Worm (Caenorhabditis elegans) whole organism, L1 larva: ENCODE measurements around the gene K09E2.3.
A peak's percentile ranks its signal among the peaks of the same experiment; 100 is the strongest.

Experiments used
- C04F5.9 ChIP-seq: sonication (generic microtip); optimal IDR thresholded peaks from 2 replicates; lab custom pipeline; 2016; ENCODE audit warnings: missing genetic modification characterization, missing compliant biosample characterization
- C16A3.4 ChIP-seq: fragments of 150-350 bp; optimal IDR thresholded peaks from 2 replicates; lab custom pipeline; 2014; ENCODE audit warnings: missing biosample characterization, missing genetic modification characterization
- ama-1 ChIP-seq: fragments of 150-350 bp; optimal IDR thresholded peaks from 2 replicates; lab custom pipeline; 2014
- blmp-1 ChIP-seq: fragments of 150-350 bp; optimal IDR thresholded peaks from 2 replicates; lab custom pipeline; 2014; ENCODE audit warnings: missing biosample characterization, missing genetic modification characterization
- ceh-63 ChIP-seq: fragments of 200-800 bp; sonication (Bioruptor generic); optimal IDR thresholded peaks from 2 replicates; lab custom pipeline; 2018; ENCODE audit warnings: mild to moderate bottlenecking, missing genetic modification characterization, missing compliant biosample characterization
- ceh-88 ChIP-seq: fragments of 200-800 bp; sonication (Bioruptor generic); IDR thresholded peaks from 2 replicates; pipeline ENCODE4 v1.3.6; 2022; ENCODE audit warnings: missing genetic modification characterization, missing compliant biosample characterization
- ceh-90 ChIP-seq: sonication (generic microtip); optimal IDR thresholded peaks from 2 replicates; lab custom pipeline; 2016; ENCODE audit warnings: missing genetic modification characterization, missing compliant biosample characterization
- efl-3 ChIP-seq: fragments of 200-800 bp; sonication (Bioruptor generic); optimal IDR thresholded peaks from 2 replicates; lab custom pipeline; 2018; ENCODE audit warnings: mild to moderate bottlenecking, missing genetic modification characterization, missing compliant biosample characterization
- egl-13 ChIP-seq: sonication (generic microtip); optimal IDR thresholded peaks from 2 replicates; lab custom pipeline; 2016; ENCODE audit warnings: missing genotype, missing genetic modification reagents, missing genetic modification characterization, missing compliant biosample characterization
- fkh-10 ChIP-seq: sonication (generic microtip); optimal IDR thresholded peaks from 2 replicates; lab custom pipeline; 2017; ENCODE audit warnings: missing biosample characterization, missing genetic modification reagents, missing genetic modification characterization
- grh-1 ChIP-seq: fragments of 200-800 bp; sonication (Bioruptor generic); IDR thresholded peaks from 2 replicates; pipeline ENCODE4 v1.3.6; 2022; ENCODE audit warnings: missing genetic modification reagents, missing genetic modification characterization, missing compliant biosample characterization
- jun-1 ChIP-seq: fragments of 150-350 bp; optimal IDR thresholded peaks from 2 replicates; lab custom pipeline; 2014; ENCODE audit warnings: missing biosample characterization, missing genetic modification reagents, missing genetic modification characterization
- lin-14 ChIP-seq: fragments of 200-800 bp; sonication (Bioruptor generic); optimal IDR thresholded peaks from 2 replicates; lab custom pipeline; 2018; ENCODE audit warnings: mild to moderate bottlenecking, missing genetic modification characterization, moderate library complexity, missing compliant biosample characterization
- lin-35 ChIP-seq, 2 experiments: fragments of 150-350 bp; optimal IDR thresholded peaks; 2 replicates each; lab custom pipeline; 2014; ENCODE audit warnings: missing biosample characterization in 2 of 2, missing genetic modification characterization in 2 of 2, missing genetic modification reagents in 2 of 2
- mab-9 ChIP-seq: fragments of 200-800 bp; sonication (Bioruptor generic); IDR thresholded peaks from 2 replicates; pipeline ENCODE4 v1.3.6; 2022; ENCODE audit warnings: missing genetic modification reagents, missing genetic modification characterization, missing compliant biosample characterization
- mef-2 ChIP-seq: fragments of 150-350 bp; optimal IDR thresholded peaks from 2 replicates; lab custom pipeline; 2014; ENCODE audit warnings: missing biosample characterization, missing genetic modification characterization
- nhr-12 ChIP-seq: sonication (generic microtip); optimal IDR thresholded peaks from 2 replicates; lab custom pipeline; 2017; ENCODE audit warnings: missing biosample characterization, missing genetic modification characterization
- nhr-20 ChIP-seq: sonication (generic microtip); optimal IDR thresholded peaks from 2 replicates; lab custom pipeline; 2016; ENCODE audit warnings: mild to moderate bottlenecking, missing genetic modification characterization, missing compliant biosample characterization
- nhr-237 ChIP-seq: fragments of 150-350 bp; optimal IDR thresholded peaks from 2 replicates; lab custom pipeline; 2014; ENCODE audit warnings: missing biosample characterization, missing genetic modification characterization
- nhr-47 ChIP-seq: sonication (generic microtip); optimal IDR thresholded peaks from 2 replicates; lab custom pipeline; 2016; ENCODE audit warnings: mild to moderate bottlenecking, missing genetic modification characterization, moderate library complexity, missing compliant biosample characterization
- nhr-85 ChIP-seq: sonication (generic microtip); peaks from one replicate; lab custom pipeline; 2016; ENCODE audit warnings: missing genetic modification characterization, inconsistent platforms, missing compliant biosample characterization
- nhr-90 ChIP-seq: sonication (generic microtip); optimal IDR thresholded peaks from 2 replicates; lab custom pipeline; 2016; ENCODE audit warnings: mild to moderate bottlenecking, missing genetic modification characterization, missing compliant biosample characterization; ENCODE audit not compliant: poor library complexity
- pax-3 ChIP-seq: fragments of 200-800 bp; sonication (Bioruptor generic); optimal IDR thresholded peaks from 2 replicates; lab custom pipeline; 2018; ENCODE audit warnings: mild to moderate bottlenecking, missing genetic modification characterization, moderate library complexity, missing compliant biosample characterization
- pqm-1 ChIP-seq: sonication (generic microtip); optimal IDR thresholded peaks from 3 replicates; lab custom pipeline; 2017; ENCODE audit warnings: missing biosample characterization, missing genetic modification characterization
- rnt-1 ChIP-seq: sonication (generic microtip); optimal IDR thresholded peaks from 2 replicates; lab custom pipeline; 2016; ENCODE audit warnings: mild to moderate bottlenecking, missing genetic modification characterization, moderate library complexity, missing compliant biosample characterization
- skn-1 ChIP-seq: fragments of 150-350 bp; optimal IDR thresholded peaks from 2 replicates; lab custom pipeline; 2014; ENCODE audit warnings: missing biosample characterization, missing genetic modification characterization
- snpc-4 ChIP-seq: fragments of 150-350 bp; optimal IDR thresholded peaks from 2 replicates; lab custom pipeline; 2014; ENCODE audit warnings: missing biosample characterization, missing genetic modification characterization
- snu-23 ChIP-seq: sonication (generic microtip); optimal IDR thresholded peaks from 2 replicates; lab custom pipeline; 2016; ENCODE audit warnings: missing genetic modification characterization, missing compliant biosample characterization
- sox-4 ChIP-seq: sonication (generic microtip); optimal IDR thresholded peaks from 2 replicates; lab custom pipeline; 2016; ENCODE audit warnings: missing genetic modification characterization, missing compliant biosample characterization
- tbx-2 ChIP-seq: sonication (generic microtip); optimal IDR thresholded peaks from 2 replicates; lab custom pipeline; 2016; ENCODE audit warnings: missing genetic modification characterization, missing compliant biosample characterization
- unc-130 ChIP-seq: fragments of 150-350 bp; optimal IDR thresholded peaks from 2 replicates; lab custom pipeline; 2017; ENCODE audit warnings: missing biosample characterization, missing genetic modification characterization, inconsistent platforms
- unc-30 ChIP-seq: sonication (generic microtip); optimal IDR thresholded peaks from 2 replicates; lab custom pipeline; 2017; ENCODE audit warnings: missing biosample characterization, missing genetic modification characterization
- unc-98 ChIP-seq: fragments of 200-800 bp; sonication (Bioruptor generic); IDR thresholded peaks from 2 replicates; pipeline ENCODE4 v1.3.6; 2022; ENCODE audit warnings: missing genetic modification characterization, missing compliant biosample characterization
- vab-15 ChIP-seq: sonication (generic microtip); optimal IDR thresholded peaks from 2 replicates; lab custom pipeline; 2017; ENCODE audit warnings: missing genotype, mild to moderate bottlenecking, missing genetic modification characterization, missing compliant biosample characterization
- xbp-1 ChIP-seq: sonication (generic microtip); optimal IDR thresholded peaks from 2 replicates; lab custom pipeline; 2016; ENCODE audit warnings: missing genetic modification characterization, missing compliant biosample characterization
- zag-1 ChIP-seq: fragments of 150-350 bp; optimal IDR thresholded peaks from 2 replicates; lab custom pipeline; 2014; ENCODE audit warnings: missing biosample characterization, missing genetic modification characterization
- ztf-11 ChIP-seq, 2 experiments: sonication (generic microtip); optimal IDR thresholded peaks; 2 replicates each; lab custom pipeline; 2016 to 2017; ENCODE audit warnings: missing genetic modification characterization in 2 of 2, missing biosample characterization in 1 of 2, missing compliant biosample characterization in 1 of 2

Gene K09E2.3

DNA sequence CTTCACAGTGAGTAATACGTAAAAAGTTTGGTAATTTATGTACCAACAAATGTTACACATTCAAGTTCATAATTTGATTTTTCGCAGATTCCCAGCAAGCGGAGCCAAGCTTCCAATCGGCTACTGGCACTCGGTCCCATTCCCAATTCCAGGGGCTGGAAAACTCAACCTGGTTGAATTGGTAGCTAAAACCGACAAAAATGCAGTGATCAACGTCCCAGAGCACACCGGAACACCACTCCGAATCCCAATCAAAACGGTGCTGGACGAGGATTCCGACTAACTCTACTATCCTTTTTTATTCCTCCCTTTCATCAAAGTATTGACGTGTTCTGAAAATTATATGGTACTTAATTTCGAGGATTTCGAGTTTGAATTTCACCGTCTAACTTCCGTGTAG lies 4.4 kb downstream of the K09E2.3 start:
- no peak for TF ChIP-seq tbx-2 (tag; lab: Kevin White, UChicago)
- TF ChIP-seq C16A3.4 (tag; lab: Kevin White, UChicago): no peak
- TF ChIP-seq xbp-1 (tag; lab: Kevin White, UChicago): no peak

DNA sequence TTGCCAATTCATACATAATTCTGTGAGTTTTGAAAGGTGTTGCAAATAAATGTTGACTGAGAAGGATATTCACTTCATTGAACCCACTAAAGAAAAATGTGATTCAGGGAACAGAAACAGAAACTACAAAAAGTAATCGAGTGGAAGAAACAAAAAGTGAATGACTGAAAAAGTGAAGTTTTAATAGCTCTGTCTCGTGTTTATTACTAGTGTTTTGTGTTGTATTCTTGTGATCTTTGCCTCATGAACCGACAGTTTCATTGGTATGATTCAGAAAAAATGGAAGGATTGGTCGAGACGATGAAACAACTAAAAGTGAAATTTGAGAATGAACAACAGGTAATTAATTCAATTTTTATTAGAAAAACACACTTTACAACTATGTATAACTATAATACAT lies 5.0 kb downstream of the K09E2.3 start:
- TF ChIP-seq fkh-10 (GFP tag; lab: Kevin White, UChicago) (no peak), lin-14 (GFP tag; lab: Kevin White, UChicago) (peak; percentile 28), ceh-88 (GFP tag; lab: Robert Waterston, UW) (no peak), nhr-85 (tag; lab: Kevin White, UChicago) (peak; percentile 8), blmp-1 (tag; lab: Kevin White, UChicago) (peak; percentile 7)
- TF ChIP-seq, all 84 proteins: peak for 3

DNA sequence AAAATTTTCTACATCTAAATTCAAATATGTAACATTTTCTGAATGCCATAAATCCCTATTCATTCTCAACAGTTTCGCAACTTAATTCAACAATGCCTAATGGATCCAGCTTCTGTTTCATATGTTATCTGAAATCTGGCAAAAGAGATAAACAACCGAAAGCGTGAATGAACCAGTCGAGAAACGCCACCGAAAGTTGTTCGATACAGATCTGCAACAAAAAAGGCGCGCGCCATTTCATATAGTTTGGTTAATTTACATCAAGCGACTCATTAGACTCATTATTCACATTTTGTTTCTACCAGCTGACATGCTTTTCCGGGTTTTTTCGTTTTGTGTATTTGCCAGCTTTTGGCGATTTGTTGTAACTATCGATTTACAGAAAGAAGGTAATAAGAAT lies 8.7 kb downstream of the K09E2.3 start, which contains the start of gene K09E2.1:
TSS of gene K09E2.1 (plus strand) at position 301 of the 400 bp plus-strand sequence.
- TF ChIP-seq grh-1 (GFP tag; lab: Robert Waterston, UW): no peak
- no peak for TF ChIP-seq C04F5.9 (tag; lab: Kevin White, UChicago)
- no peak for TF ChIP-seq ceh-63
- no peak for TF ChIP-seq snu-23 (GFP tag; lab: Kevin White, UChicago)
- no peak for TF ChIP-seq vab-15 (tag; lab: Kevin White, UChicago)
- TF ChIP-seq nhr-237: no peak
- no peak for TF ChIP-seq nhr-47 (tag; lab: Kevin White, UChicago)
- no peak for TF ChIP-seq pqm-1
- no peak for TF ChIP-seq efl-3 (GFP tag; lab: Kevin White, UChicago)

DNA sequence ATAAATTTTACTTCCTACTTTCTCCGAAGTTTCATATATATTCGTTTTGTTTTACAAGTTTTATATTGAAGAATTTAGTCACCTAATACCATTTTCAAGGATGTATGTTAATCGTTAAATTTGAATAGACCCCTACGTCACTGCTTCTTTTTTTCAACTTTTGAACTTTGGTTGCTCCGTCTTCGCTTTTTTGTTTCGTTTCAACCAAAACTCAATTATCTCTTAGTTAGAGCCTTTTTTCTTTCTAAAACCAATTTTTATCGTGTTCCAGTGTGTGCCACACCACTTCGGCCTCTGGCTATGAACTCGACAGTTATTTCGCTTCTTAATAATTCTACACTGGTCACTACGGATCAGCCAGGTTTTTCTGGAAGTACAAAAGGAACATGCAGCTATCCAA lies 24.6 kb downstream of the K09E2.3 start, which contains the start of gene frpr-8:
TSS of gene frpr-8 (plus strand) at position 301 of the 400 bp plus-strand sequence.
- TF ChIP-seq nhr-12 (tag; lab: Kevin White, UChicago) (no peak), grh-1 (GFP tag; lab: Robert Waterston, UW) (no peak), ama-1 (lab: Kevin White, UChicago) (no peak), unc-130 (no peak), unc-98 (GFP tag; lab: Robert Waterston, UW) (no peak), lin-35 (GFP tag; optimal IDR thresholded peaks at IDR 0.05; lab: Kevin White, UChicago) (no peak), zag-1 (no peak), ceh-63 (no peak), ceh-90 (tag; lab: Kevin White, UChicago) (no peak), sox-4 (tag; lab: Kevin White, UChicago) (no peak), mab-9 (GFP tag; lab: Robert Waterston, UW) (no peak), jun-1 (no peak), unc-30 (no peak), pax-3 (no peak), C16A3.4 (tag; lab: Kevin White, UChicago) (no peak)

DNA sequence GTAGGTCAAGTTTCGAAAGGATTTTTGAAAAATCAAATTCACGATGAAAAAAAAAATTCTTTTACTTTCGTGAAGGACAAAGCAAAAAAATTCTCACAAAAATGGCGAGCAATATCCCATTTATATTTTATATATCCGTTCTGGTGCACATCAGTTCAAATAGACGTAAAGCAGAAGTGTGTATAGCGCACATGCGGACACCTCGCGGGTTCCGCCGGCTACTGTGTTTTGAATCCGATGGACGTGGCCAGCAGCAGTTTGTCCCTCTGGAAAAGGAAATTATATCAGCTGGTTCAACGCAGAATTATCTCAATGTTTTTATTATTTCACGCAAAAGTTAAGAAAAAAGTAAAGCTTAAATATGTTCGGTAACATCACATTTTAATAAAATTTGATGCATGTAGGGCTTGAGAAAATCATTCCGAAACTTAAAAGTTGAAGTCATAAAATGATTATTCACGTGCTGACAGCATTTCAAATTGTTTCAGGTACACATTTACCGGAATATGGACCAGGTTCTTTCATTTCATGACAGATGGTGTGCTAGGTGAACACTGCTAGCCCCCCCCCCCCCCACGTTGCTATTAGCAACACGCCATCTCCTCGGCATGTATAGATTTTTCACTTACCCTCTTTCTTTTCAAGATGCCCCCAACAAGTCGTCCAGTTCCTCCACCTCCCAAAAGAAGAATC lies 30.9 kb downstream of the K09E2.3 start, which contains the start of gene jbts-14:
TSS of gene jbts-14 (plus strand) at position 643 of the 693 bp plus-strand sequence.
- TF ChIP-seq snpc-4 (tag; lab: Kevin White, UChicago) (peak; percentile 76), sox-4 (tag; lab: Kevin White, UChicago) (no peak), egl-13 (tag; lab: Kevin White, UChicago) (no peak), nhr-90 (tag; lab: Kevin White, UChicago) (no peak)
- TF ChIP-seq, all 84 proteins: peak for 1

DNA sequence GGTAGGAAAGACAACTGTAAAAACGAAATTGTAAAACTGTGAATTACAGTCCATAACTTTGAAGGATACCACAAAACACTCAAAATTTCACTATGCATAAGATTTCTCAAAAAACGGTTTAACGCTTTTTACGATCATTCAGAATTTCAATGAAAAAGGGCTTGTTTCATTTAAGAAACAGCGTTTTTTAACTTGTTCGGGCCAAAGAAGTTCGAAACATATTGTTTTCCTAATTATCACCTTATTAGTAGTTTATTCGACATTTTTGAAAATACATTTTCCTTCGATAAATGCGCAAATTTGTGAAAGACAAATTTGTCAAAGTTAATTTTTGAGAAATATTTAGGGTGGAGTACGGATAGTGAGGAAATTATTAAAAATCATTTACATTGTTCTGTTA lies 31.9 kb downstream of the K09E2.3 start:
- TF ChIP-seq ztf-11 (tag; optimal IDR thresholded peaks at IDR 0.05; lab: Kevin White, UChicago) (no peak), nhr-20 (tag; lab: Kevin White, UChicago) (no peak), ceh-63 (no peak), skn-1 (tag; lab: Kevin White, UChicago) (no peak), efl-3 (GFP tag; lab: Kevin White, UChicago) (no peak), mef-2 (tag; lab: Kevin White, UChicago) (no peak), rnt-1 (tag; lab: Kevin White, UChicago) (no peak)
- TF ChIP-seq, all 84 proteins: peak for 0
